Fruit fly (Drosophila melanogaster): ENCODE measurements around the gene CG32756.

Gene CG32756

dm6 chrX:5918499-5919126 lies 26.9 kb upstream of the CG32756 start (continued):
- TF ChIP-seq CG34224 (GFP tag; IDR thresholded peaks at IDR 0.05; ENCODE audit: partially characterized antibody) (peak; percentile 90), CG31441 (GFP tag; IDR thresholded peaks at IDR 0.05) (peak; percentile 97), inv (GFP tag; IDR thresholded peaks at IDR 0.05; ENCODE audit: partially characterized antibody) (peak; percentile 90), CG3407 (GFP tag; optimal IDR thresholded peaks at IDR 0.05) (peak; percentile 97), CG14860 (GFP tag; IDR thresholded peaks at IDR 0.05; ENCODE audit: partially characterized antibody) (peak; percentile 84), CG15073 (GFP tag; optimal IDR thresholded peaks at IDR 0.05) (peak; percentile 87), CG10565 (GFP tag; optimal IDR thresholded peaks at IDR 0.05) (peak; percentile 86), HLH4C (GFP tag; IDR thresholded peaks at IDR 0.05; ENCODE audit: partially characterized antibody) (peak; percentile 78), CG8478 (optimal IDR thresholded peaks at IDR 0.05) (no peak), Dad (GFP tag; optimal IDR thresholded peaks at IDR 0.05) (peak; percentile 99), br (optimal IDR thresholded peaks at IDR 0.05) (no peak), CG11093 (GFP tag; IDR thresholded peaks at IDR 0.05) (peak; percentile 99), lilli (GFP tag; optimal IDR thresholded peaks at IDR 0.05) (peak; percentile 99), H15 (GFP tag; IDR thresholded peaks at IDR 0.05) (peak; percentile 99), grn (GFP tag; optimal IDR thresholded peaks at IDR 0.05) (peak; percentile 85), CG12769 (tag; optimal IDR thresholded peaks at IDR 0.05) (peak; percentile 100), CG31388 (GFP tag; optimal IDR thresholded peaks at IDR 0.05) (peak; percentile 97), Xrp1 (GFP tag; IDR thresholded peaks at IDR 0.05) (peak; percentile 99), usp (GFP tag; optimal IDR thresholded peaks at IDR 0.05) (no peak), C15 (GFP tag; IDR thresholded peaks at IDR 0.05) (peak; percentile 99), CG10321 (GFP tag; IDR thresholded peaks at IDR 0.05) (peak; percentile 88), CG8089 (GFP tag; optimal IDR thresholded peaks at IDR 0.05) (peak; percentile 98), Taf1 (GFP tag; IDR thresholded peaks at IDR 0.05) (peak; percentile 100), otp (GFP tag; IDR thresholded peaks at IDR 0.05) (peak; percentile 99), CG2202 (tag; optimal IDR thresholded peaks at IDR 0.05) (peak; percentile 93), Aef1 (GFP tag; IDR thresholded peaks at IDR 0.05) (peak; percentile 100), CG6175 (GFP tag; IDR thresholded peaks at IDR 0.05) (peak; percentile 99), CG7556 (GFP tag; optimal IDR thresholded peaks at IDR 0.05) (peak; percentile 98), Max (GFP tag; optimal IDR thresholded peaks at IDR 0.05) (peak; percentile 97), HLHmδ (GFP tag; optimal IDR thresholded peaks at IDR 0.05) (no peak), crol (GFP tag; IDR thresholded peaks at IDR 0.05) (peak; percentile 95), Six4 (GFP tag; optimal IDR thresholded peaks at IDR 0.05) (peak; percentile 98), salm (tag; optimal IDR thresholded peaks at IDR 0.05) (peak; percentile 97), Ravus (GFP tag; IDR thresholded peaks at IDR 0.05) (peak; percentile 98), Asciz (GFP tag; optimal IDR thresholded peaks at IDR 0.05) (peak; percentile 98), zfh2 (GFP tag; optimal IDR thresholded peaks at IDR 0.05) (peak; percentile 98), CG16815 (GFP tag; optimal IDR thresholded peaks at IDR 0.05) (peak; percentile 99), pita (GFP tag; optimal IDR thresholded peaks at IDR 0.05) (no peak), klu (GFP tag; IDR thresholded peaks at IDR 0.05) (peak; percentile 99), CG32532 (GFP tag; IDR thresholded peaks at IDR 0.05) (peak; percentile 100), Rx (GFP tag; IDR thresholded peaks at IDR 0.05) (peak; percentile 99), tll (GFP tag; optimal IDR thresholded peaks at IDR 0.05) (peak in 1 of 2 experiments; percentile 20), mld (GFP tag; IDR thresholded peaks at IDR 0.05; ENCODE audit: partially characterized antibody) (0 out of 3 replicates have a peak, but pooled peaks have one; percentile 9), sna (GFP tag; IDR thresholded peaks at IDR 0.05; ENCODE audit: partially characterized antibody) (no peak), CG1529 (GFP tag; optimal IDR thresholded peaks at IDR 0.05) (peak; percentile 98), CG13775 (GFP tag; optimal IDR thresholded peaks at IDR 0.05) (peak; percentile 96), CG12236 (GFP tag; optimal IDR thresholded peaks at IDR 0.05) (peak; percentile 100), pnt (GFP tag; optimal IDR thresholded peaks at IDR 0.05) (peak; percentile 99), Dll (GFP tag; IDR thresholded peaks at IDR 0.05; ENCODE audit: partially characterized antibody) (0 out of 4 replicates have a peak, but pooled peaks have one; percentile 50), CG10209 (GFP tag; optimal IDR thresholded peaks at IDR 0.05) (peak; percentile 99)
